Fruit fly (Drosophila melanogaster) whole organism, embryonic: ENCODE results near the gene CG32295.

Experiments
- Abd-B ChIP-seq: fragments of 200-800 bp; sonication (Bioruptor generic); optimal IDR thresholded peaks from 2 replicates; lab custom pipeline; 2018; ENCODE audit warnings: missing biosample characterization, mild to moderate bottlenecking, missing genetic modification characterization, moderate library complexity
- Aef1 ChIP-seq: fragments of 200-800 bp; sonication (Bioruptor generic); IDR thresholded peaks from 3 replicates; pipeline ENCODE4 v1.3.6; 2022; ENCODE audit warnings: missing biosample characterization, missing genetic modification characterization
- Asciz ChIP-seq: fragments of 200-800 bp; sonication (Bioruptor generic); optimal IDR thresholded peaks from 2 replicates; lab custom pipeline; 2017; ENCODE audit warnings: missing biosample characterization, mild to moderate bottlenecking, missing genetic modification characterization, missing genetic modification reagents
- CG10462 ChIP-seq: fragments of 200-800 bp; sonication (Bioruptor generic); optimal IDR thresholded peaks from 2 replicates; lab custom pipeline; 2016; ENCODE audit warnings: missing biosample characterization, missing genetic modification characterization
- CG10979 ChIP-seq: fragments of 200-800 bp; sonication (Bioruptor generic); optimal IDR thresholded peaks from 2 replicates; lab custom pipeline; 2018; ENCODE audit warnings: missing biosample characterization, mild to moderate bottlenecking, missing genetic modification characterization, moderate library complexity
- CG11456 ChIP-seq: fragments of 200-800 bp; sonication (Bioruptor generic); IDR thresholded peaks from 3 replicates; pipeline ENCODE4 v1.3.6; 2022; ENCODE audit warnings: missing biosample characterization, missing genetic modification characterization
- CG11504 ChIP-seq: fragments of 200-800 bp; sonication (Bioruptor generic); optimal IDR thresholded peaks from 3 replicates; lab custom pipeline; 2019; ENCODE audit warnings: missing biosample characterization, mild to moderate bottlenecking, missing genetic modification characterization, moderate library complexity
- CG12104 ChIP-seq: fragments of 200-800 bp; sonication (Bioruptor generic); optimal IDR thresholded peaks from 3 replicates; lab custom pipeline; 2016; ENCODE audit warnings: missing biosample characterization, missing genetic modification characterization
- CG13287 ChIP-seq: fragments of 200-800 bp; sonication (Bioruptor generic); IDR thresholded peaks from 2 replicates; pipeline ENCODE4 v1.3.6; 2022; ENCODE audit warnings: missing biosample characterization, missing genetic modification characterization; ENCODE audit not compliant: partially characterized antibody
- CG14667 ChIP-seq: fragments of 200-800 bp; sonication (Bioruptor generic); IDR thresholded peaks from 2 replicates; pipeline ENCODE4 v1.3.6; 2022; ENCODE audit warnings: missing biosample characterization, missing genetic modification characterization
- CG14860 ChIP-seq: fragments of 200-800 bp; sonication (Bioruptor generic); IDR thresholded peaks from 3 replicates; pipeline ENCODE4 v1.3.6; 2022; ENCODE audit warnings: missing biosample characterization, missing genetic modification characterization; ENCODE audit not compliant: partially characterized antibody
- CG17328 ChIP-seq: fragments of 200-800 bp; sonication (Bioruptor generic); IDR thresholded peaks from 2 replicates; pipeline ENCODE4 v1.3.6; 2022; ENCODE audit warnings: missing biosample characterization, missing genetic modification characterization
- CG17359 ChIP-seq: fragments of 200-800 bp; sonication (Bioruptor generic); optimal IDR thresholded peaks from 3 replicates; lab custom pipeline; 2018; ENCODE audit warnings: missing biosample characterization, mild to moderate bottlenecking, missing genetic modification characterization, moderate library complexity
- CG17385 ChIP-seq: fragments of 200-800 bp; sonication (Bioruptor generic); optimal IDR thresholded peaks from 3 replicates; lab custom pipeline; 2018; ENCODE audit warnings: missing biosample characterization, mild to moderate bottlenecking, missing genetic modification characterization
- CG2678 ChIP-seq: fragments of 200-800 bp; sonication (Bioruptor generic); optimal IDR thresholded peaks from 3 replicates; lab custom pipeline; 2019; ENCODE audit warnings: missing biosample characterization, mild to moderate bottlenecking, missing genetic modification characterization, moderate library complexity
- CG30431 ChIP-seq: fragments of 200-800 bp; sonication (Bioruptor generic); optimal IDR thresholded peaks from 2 replicates; lab custom pipeline; 2017; ENCODE audit warnings: missing biosample characterization, missing genetic modification characterization
- CG31441 ChIP-seq: fragments of 200-800 bp; sonication (Bioruptor generic); IDR thresholded peaks from 2 replicates; pipeline ENCODE4 v1.3.6; 2022; ENCODE audit warnings: missing biosample characterization, missing genetic modification characterization
- CG3281 ChIP-seq: fragments of 200-800 bp; sonication (Bioruptor generic); optimal IDR thresholded peaks from 3 replicates; lab custom pipeline; 2017; ENCODE audit warnings: missing biosample characterization, mild to moderate bottlenecking, missing genetic modification characterization
- CG3838 ChIP-seq: fragments of 200-800 bp; sonication (Bioruptor generic); optimal IDR thresholded peaks from 3 replicates; lab custom pipeline; 2016; ENCODE audit warnings: missing biosample characterization, missing genetic modification characterization
- CG5953 ChIP-seq: fragments of 200-800 bp; sonication (Bioruptor generic); IDR thresholded peaks from 2 replicates; pipeline ENCODE4 v1.3.6; 2022; ENCODE audit warnings: missing biosample characterization, missing genetic modification characterization
- CG6683 ChIP-seq: fragments of 200-800 bp; sonication (Bioruptor generic); optimal IDR thresholded peaks from 2 replicates; lab custom pipeline; 2017; ENCODE audit warnings: missing biosample characterization, mild to moderate bottlenecking, missing genetic modification characterization, missing genetic modification reagents
- CG6689 ChIP-seq: fragments of 200-800 bp; sonication (Bioruptor generic); IDR thresholded peaks from 2 replicates; pipeline ENCODE4 v1.3.6; 2022; ENCODE audit warnings: missing biosample characterization, missing genetic modification characterization
- CG9727 ChIP-seq: fragments of 200-800 bp; sonication (Bioruptor generic); optimal IDR thresholded peaks from 3 replicates; lab custom pipeline; 2017; ENCODE audit warnings: missing biosample characterization, mild to moderate bottlenecking, missing genetic modification characterization
- Ets97D ChIP-seq: fragments of 200-800 bp; sonication (Bioruptor generic); optimal IDR thresholded peaks from 3 replicates; lab custom pipeline; 2016; ENCODE audit warnings: missing biosample characterization, missing genetic modification characterization
- H2.0 ChIP-seq: fragments of 200-800 bp; sonication (Bioruptor generic); IDR thresholded peaks from 2 replicates; pipeline ENCODE4 v1.3.6; 2022; ENCODE audit warnings: missing biosample characterization, missing genetic modification characterization
- NK7.1 ChIP-seq: fragments of 200-800 bp; sonication (Bioruptor generic); optimal IDR thresholded peaks from 3 replicates; lab custom pipeline; 2016; ENCODE audit warnings: missing biosample characterization, missing genetic modification characterization
- Nf-YA ChIP-seq: fragments of 200-800 bp; sonication (Bioruptor generic); IDR thresholded peaks from 2 replicates; pipeline ENCODE4 v1.3.6; 2022; ENCODE audit warnings: missing biosample characterization, missing genetic modification characterization
- Nf-YB ChIP-seq: fragments of 200-800 bp; sonication (Bioruptor generic); optimal IDR thresholded peaks from 3 replicates; lab custom pipeline; 2019; ENCODE audit warnings: missing biosample characterization, mild to moderate bottlenecking, missing genetic modification characterization, moderate library complexity
- Ptx1 ChIP-seq: fragments of 200-800 bp; sonication (Bioruptor generic); IDR thresholded peaks from 2 replicates; pipeline ENCODE4 v1.3.6; 2022; ENCODE audit warnings: missing biosample characterization, missing genetic modification characterization
- Six4 ChIP-seq: fragments of 200-800 bp; sonication (Bioruptor generic); optimal IDR thresholded peaks from 2 replicates; lab custom pipeline; 2016; ENCODE audit warnings: missing biosample characterization, missing genetic modification characterization
- ash1 ChIP-seq: fragments of 200-800 bp; sonication (Bioruptor generic); optimal IDR thresholded peaks from 2 replicates; lab custom pipeline; 2018; ENCODE audit warnings: missing biosample characterization, mild to moderate bottlenecking, missing genetic modification characterization
- bsh ChIP-seq, 2 experiments: fragments of 200-800 bp; sonication (Bioruptor generic); optimal IDR thresholded peaks; 2 replicates each; lab custom pipeline; 2017 to 2018; ENCODE audit warnings: mild to moderate bottlenecking in 2 of 2, missing biosample characterization in 2 of 2, missing genetic modification characterization in 2 of 2, moderate library complexity in 1 of 2
- chn ChIP-seq: fragments of 200-800 bp; sonication (Bioruptor generic); optimal IDR thresholded peaks from 2 replicates; lab custom pipeline; 2016; ENCODE audit warnings: missing biosample characterization, missing genetic modification characterization
- corto ChIP-seq: fragments of 200-800 bp; sonication (Bioruptor generic); optimal IDR thresholded peaks from 2 replicates; lab custom pipeline; 2016; ENCODE audit warnings: missing biosample characterization, mild to moderate bottlenecking, missing genetic modification characterization, moderate library complexity
- crc ChIP-seq: fragments of 200-800 bp; sonication (Bioruptor generic); optimal IDR thresholded peaks from 2 replicates; lab custom pipeline; 2016; ENCODE audit warnings: missing biosample characterization, missing genetic modification characterization
- dati ChIP-seq: fragments of 200-800 bp; sonication (Bioruptor generic); IDR thresholded peaks from 2 replicates; pipeline ENCODE4 v1.3.6; 2022; ENCODE audit warnings: missing biosample characterization, missing genetic modification characterization
- dmrt99B ChIP-seq: fragments of 200-800 bp; sonication (Bioruptor generic); optimal IDR thresholded peaks from 2 replicates; lab custom pipeline; 2018; ENCODE audit warnings: missing biosample characterization, mild to moderate bottlenecking, missing genetic modification characterization, moderate library complexity
- fd96Cb ChIP-seq: fragments of 200-800 bp; sonication (Bioruptor generic); optimal IDR thresholded peaks from 2 replicates; lab custom pipeline; 2018; ENCODE audit warnings: missing biosample characterization, mild to moderate bottlenecking, missing genetic modification characterization, moderate library complexity
- ftz-f1 ChIP-seq: fragments of 200-800 bp; sonication (Bioruptor generic); optimal IDR thresholded peaks from 2 replicates; lab custom pipeline; 2016; ENCODE audit warnings: missing biosample characterization, missing genetic modification characterization
- insv ChIP-seq, 2 experiments: fragments of 200-800 bp; sonication (Bioruptor generic); optimal IDR thresholded peaks; 3 replicates each; lab custom pipeline; 2016 to 2018; ENCODE audit warnings: missing biosample characterization in 2 of 2, missing genetic modification characterization in 2 of 2
- jumu ChIP-seq: fragments of 200-800 bp; sonication (Bioruptor generic); optimal IDR thresholded peaks from 3 replicates; lab custom pipeline; 2016; ENCODE audit warnings: missing biosample characterization, missing genetic modification characterization
- phol ChIP-seq: fragments of 200-800 bp; sonication (Bioruptor generic); optimal IDR thresholded peaks from 3 replicates; lab custom pipeline; 2018; ENCODE audit warnings: missing biosample characterization, mild to moderate bottlenecking, missing genetic modification characterization, moderate library complexity
- row ChIP-seq: fragments of 200-800 bp; sonication (Bioruptor generic); IDR thresholded peaks from 3 replicates; pipeline ENCODE4 v1.3.6; 2022; ENCODE audit warnings: missing biosample characterization, missing genetic modification characterization
- sens ChIP-seq: fragments of 200-800 bp; sonication (Bioruptor generic); peaks from one replicate; lab custom pipeline; 2016; ENCODE audit warnings: missing biosample characterization, missing genetic modification characterization
- slbo ChIP-seq: fragments of 200-800 bp; sonication (Bioruptor generic); IDR thresholded peaks from 2 replicates; pipeline ENCODE4 v1.3.6; 2022; ENCODE audit warnings: missing biosample characterization, missing genetic modification characterization
- sna ChIP-seq: fragments of 200-800 bp; sonication (Bioruptor generic); IDR thresholded peaks from 2 replicates; pipeline ENCODE4 v1.3.6; 2022; ENCODE audit warnings: missing biosample characterization, missing genetic modification characterization; ENCODE audit not compliant: partially characterized antibody
- sob ChIP-seq: fragments of 200-800 bp; sonication (Bioruptor generic); IDR thresholded peaks from 2 replicates; pipeline ENCODE4 v1.3.6; 2022; ENCODE audit warnings: missing biosample characterization, missing genetic modification characterization
- sqz ChIP-seq: fragments of 200-800 bp; sonication (Bioruptor generic); optimal IDR thresholded peaks from 3 replicates; lab custom pipeline; 2018; ENCODE audit warnings: missing biosample characterization, mild to moderate bottlenecking, missing genetic modification characterization
- trh ChIP-seq: fragments of 200-800 bp; sonication (Bioruptor generic); optimal IDR thresholded peaks from 2 replicates; lab custom pipeline; 2016; ENCODE audit warnings: missing biosample characterization, missing genetic modification characterization
- tx ChIP-seq: fragments of 200-800 bp; sonication (Bioruptor generic); optimal IDR thresholded peaks from 2 replicates; lab custom pipeline; 2016; ENCODE audit warnings: missing biosample characterization, missing genetic modification characterization
- unpg ChIP-seq: fragments of 200-800 bp; sonication (Bioruptor generic); optimal IDR thresholded peaks from 3 replicates; lab custom pipeline; 2018; ENCODE audit warnings: missing biosample characterization, mild to moderate bottlenecking, missing genetic modification characterization, moderate library complexity
- vvl ChIP-seq: fragments of 200-800 bp; sonication (Bioruptor generic); IDR thresholded peaks from 2 replicates; pipeline ENCODE4 v1.3.6; 2022; ENCODE audit warnings: missing biosample characterization, missing genetic modification characterization

Gene CG32295

DNA sequence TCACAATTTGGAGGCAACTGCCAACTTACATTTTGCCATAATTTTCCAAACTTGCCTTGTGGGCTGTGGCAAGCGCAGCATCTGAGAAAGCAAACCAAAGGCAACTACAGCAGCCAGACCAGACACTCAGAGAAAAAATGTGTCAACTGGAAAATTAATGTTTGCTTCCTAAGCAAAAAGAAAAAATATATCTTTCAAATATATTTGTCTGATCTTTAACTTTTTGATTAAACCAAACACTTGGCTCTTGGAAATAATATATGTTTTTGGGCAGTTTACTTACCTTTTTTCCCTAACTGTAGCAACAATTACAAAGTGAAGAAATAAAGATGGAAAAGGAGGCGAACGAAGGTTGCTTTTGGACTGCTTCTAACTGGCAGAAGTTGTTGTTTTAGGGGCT is 39.5 kb downstream of the CG32295 start (continued):
- TF ChIP-seq CG10462 (GFP tag; lab: Kevin White, UChicago) = no peak
- TF ChIP-seq Abd-B (GFP tag; lab: Kevin White, UChicago) = no peak
- no peak for TF ChIP-seq NK7.1 (GFP tag; lab: Kevin White, UChicago)
- TF ChIP-seq Ets97D (GFP tag; lab: Kevin White, UChicago) = no peak
- no peak for TF ChIP-seq CG30431 (GFP tag; lab: Kevin White, UChicago)
- no peak for TF ChIP-seq jumu (GFP tag; lab: Kevin White, UChicago)
- peak; percentile 41 for TF ChIP-seq corto (GFP tag; lab: Kevin White, UChicago)
- TF ChIP-seq sens (GFP tag; lab: Kevin White, UChicago) = peak; percentile 80
- no peak for TF ChIP-seq Ptx1 (GFP tag; lab: Robert Waterston, UW)
- no peak for TF ChIP-seq sob (GFP tag; lab: Robert Waterston, UW)
- TF ChIP-seq dmrt99B = peak; percentile 42
- no peak for TF ChIP-seq ftz-f1 (GFP tag; lab: Kevin White, UChicago)
- TF ChIP-seq CG5953 (GFP tag; lab: Robert Waterston, UW) = no peak
- TF ChIP-seq tx (GFP tag; lab: Kevin White, UChicago) = no peak
- TF ChIP-seq trh (GFP tag; lab: Kevin White, UChicago) = no peak
- TF ChIP-seq chn (GFP tag; lab: Kevin White, UChicago) = no peak
- no peak for TF ChIP-seq CG3281 (GFP tag; lab: Kevin White, UChicago)
- TF ChIP-seq CG2678 = peak; percentile 18
- TF ChIP-seq slbo = no peak
- no peak for TF ChIP-seq CG12104
- no peak for TF ChIP-seq ash1 (GFP tag; lab: Kevin White, UChicago)
- TF ChIP-seq Nf-YB (GFP tag; lab: Kevin White, UChicago) = no peak
- TF ChIP-seq CG11504 (tag; lab: Kevin White, UChicago) = peak; percentile 58
- TF ChIP-seq fd96Cb (tag; lab: Kevin White, UChicago) = peak; percentile 47
- peak; percentile 8 for TF ChIP-seq Six4 (GFP tag; lab: Kevin White, UChicago)
- no peak for TF ChIP-seq insv (GFP tag; optimal IDR thresholded peaks at IDR 0.05; lab: Kevin White, UChicago)
- no peak for TF ChIP-seq CG17328 (GFP tag; lab: Robert Waterston, UW)
- TF ChIP-seq crc (GFP tag; lab: Kevin White, UChicago) = no peak
- TF ChIP-seq CG10979 (tag; lab: Kevin White, UChicago) = peak; percentile 57
- TF ChIP-seq Asciz (GFP tag; lab: Kevin White, UChicago) = no peak
- TF ChIP-seq row = 0 out of 3 replicates have a peak, but pooled peaks have one; percentile 16
- TF ChIP-seq CG6689 (GFP tag; lab: Robert Waterston, UW) = no peak
- TF ChIP-seq unpg (GFP tag; lab: Kevin White, UChicago) = peak; percentile 23
- no peak for TF ChIP-seq CG11456 (GFP tag; lab: Robert Waterston, UW)
- no peak for TF ChIP-seq CG6683 (GFP tag; lab: Kevin White, UChicago)
- TF ChIP-seq bsh (GFP tag; optimal IDR thresholded peaks at IDR 0.05; lab: Kevin White, UChicago) = peak in 1 of 2 experiments; percentile 73
- 0 out of 2 replicates have a peak, but pooled peaks have one; percentile 17 for TF ChIP-seq vvl
- TF ChIP-seq phol (tag; lab: Kevin White, UChicago) = peak; percentile 36
- TF ChIP-seq dati (GFP tag; lab: Robert Waterston, UW) = no peak
- TF ChIP-seq sqz = no peak
- peak; percentile 24 for TF ChIP-seq CG17359 (tag; lab: Kevin White, UChicago)
- no peak for TF ChIP-seq CG17385 (GFP tag; lab: Kevin White, UChicago)
- 0 out of 2 replicates have a peak, but pooled peaks have one; percentile 18 for TF ChIP-seq CG31441 (GFP tag; lab: Robert Waterston, UW)
- no peak for TF ChIP-seq Aef1 (GFP tag; lab: Robert Waterston, UW)
- TF ChIP-seq Nf-YA (GFP tag; lab: Robert Waterston, UW) = no peak
- no peak for TF ChIP-seq H2.0 (GFP tag; lab: Robert Waterston, UW)
- no peak for TF ChIP-seq CG13287 (GFP tag; lab: Robert Waterston, UW)
- TF ChIP-seq CG9727 (GFP tag; lab: Kevin White, UChicago) = peak; percentile 9
- TF ChIP-seq CG14860 (GFP tag; lab: Robert Waterston, UW) = no peak
- no peak for TF ChIP-seq sna (GFP tag; lab: Robert Waterston, UW)
- no peak for TF ChIP-seq CG3838 (GFP tag; lab: Kevin White, UChicago)
- no peak for TF ChIP-seq CG14667 (GFP tag; lab: Robert Waterston, UW)
